Fruit fly (Drosophila melanogaster) whole organism, prepupa: ENCODE results near the gene CG8870.

Experiments used
- CG11294 ChIP-seq: fragments of 200-800 bp; sonication (Bioruptor generic); IDR thresholded peaks from 2 replicates; pipeline ENCODE4 v1.3.6; 2022; ENCODE audit warnings: missing biosample characterization, missing genetic modification characterization
- CG11762 ChIP-seq: fragments of 200-800 bp; sonication (Bioruptor generic); optimal IDR thresholded peaks from 3 replicates; lab custom pipeline; 2016; ENCODE audit warnings: missing biosample characterization, missing genetic modification characterization; ENCODE audit not compliant: insufficient read depth
- CG15336 ChIP-seq: fragments of 200-800 bp; sonication (Bioruptor generic); IDR thresholded peaks from 2 replicates; pipeline ENCODE4 v1.3.6; 2022; ENCODE audit warnings: missing biosample characterization, missing genetic modification characterization
- CG1621 ChIP-seq: fragments of 200-800 bp; sonication (Bioruptor generic); optimal IDR thresholded peaks from 3 replicates; lab custom pipeline; 2018; ENCODE audit warnings: missing biosample characterization, mild to moderate bottlenecking, missing genetic modification characterization
- CG16779 ChIP-seq: fragments of 200-800 bp; sonication (Bioruptor generic); optimal IDR thresholded peaks from 3 replicates; lab custom pipeline; 2017; ENCODE audit warnings: missing biosample characterization, mild to moderate bottlenecking, missing genetic modification characterization
- CG32006 ChIP-seq: fragments of 200-800 bp; sonication (Bioruptor generic); optimal IDR thresholded peaks from 3 replicates; lab custom pipeline; 2017; ENCODE audit warnings: missing biosample characterization, mild to moderate bottlenecking, missing genetic modification characterization
- CG34406 ChIP-seq: fragments of 200-800 bp; sonication (Bioruptor generic); optimal IDR thresholded peaks from 3 replicates; lab custom pipeline; 2016; ENCODE audit warnings: missing biosample characterization, missing genetic modification characterization
- CG4318 ChIP-seq: fragments of 200-800 bp; sonication (Bioruptor generic); optimal IDR thresholded peaks from 3 replicates; lab custom pipeline; 2017; ENCODE audit warnings: missing biosample characterization, mild to moderate bottlenecking, missing genetic modification characterization
- CG6163 ChIP-seq: fragments of 200-800 bp; sonication (Bioruptor generic); IDR thresholded peaks from 3 replicates; pipeline ENCODE4 v1.3.6; 2022; ENCODE audit warnings: missing biosample characterization, missing genetic modification characterization
- CG6792 ChIP-seq: fragments of 200-800 bp; sonication (Bioruptor generic); optimal IDR thresholded peaks from 3 replicates; lab custom pipeline; 2016; ENCODE audit warnings: missing biosample characterization, missing genetic modification characterization
- CG6854 ChIP-seq: fragments of 200-800 bp; sonication (Bioruptor generic); optimal IDR thresholded peaks from 2 replicates; lab custom pipeline; 2017; ENCODE audit warnings: missing biosample characterization, mild to moderate bottlenecking, missing genetic modification characterization
- CG7368 ChIP-seq: fragments of 200-800 bp; sonication (Bioruptor generic); optimal IDR thresholded peaks from 3 replicates; lab custom pipeline; 2016; ENCODE audit warnings: missing biosample characterization, missing genetic modification characterization
- CG8119 ChIP-seq: fragments of 200-800 bp; sonication (Bioruptor generic); IDR thresholded peaks from 3 replicates; pipeline ENCODE4 v1.3.6; 2022; ENCODE audit warnings: missing biosample characterization, missing genetic modification characterization
- CG8632 ChIP-seq: fragments of 200-800 bp; sonication (Bioruptor generic); optimal IDR thresholded peaks from 3 replicates; lab custom pipeline; 2016; ENCODE audit warnings: missing biosample characterization, missing genetic modification characterization
- Eip75B ChIP-seq: fragments of 200-800 bp; sonication (Bioruptor generic); optimal IDR thresholded peaks from 3 replicates; lab custom pipeline; 2016; ENCODE audit warnings: missing biosample characterization, missing genetic modification characterization
- Eip78C ChIP-seq: fragments of 200-800 bp; sonication (Bioruptor generic); peaks from one replicate; lab custom pipeline; 2016; ENCODE audit warnings: missing biosample characterization, missing genetic modification characterization
- Eip93F ChIP-seq: fragments of 200-800 bp; sonication (Bioruptor generic); optimal IDR thresholded peaks from 2 replicates; lab custom pipeline; 2016; ENCODE audit warnings: missing biosample characterization, mild to moderate bottlenecking, missing genetic modification characterization
- Ets21C ChIP-seq: fragments of 200-800 bp; sonication (Bioruptor generic); optimal IDR thresholded peaks from 3 replicates; lab custom pipeline; 2016; ENCODE audit warnings: missing biosample characterization, missing genetic modification characterization
- Gug ChIP-seq: fragments of 200-800 bp; sonication (Bioruptor generic); IDR thresholded peaks from 2 replicates; pipeline ENCODE4 v1.3.6; 2022; ENCODE audit warnings: missing biosample characterization, missing genetic modification characterization
- Lpt ChIP-seq: fragments of 200-800 bp; sonication (Bioruptor generic); optimal IDR thresholded peaks from 3 replicates; lab custom pipeline; 2016; ENCODE audit warnings: missing biosample characterization, missing genetic modification characterization
- Met ChIP-seq: fragments of 200-800 bp; sonication (Bioruptor generic); optimal IDR thresholded peaks from 3 replicates; lab custom pipeline; 2016; ENCODE audit warnings: missing biosample characterization, missing genetic modification characterization
- Smox ChIP-seq: fragments of 200-800 bp; sonication (Bioruptor generic); optimal IDR thresholded peaks from 3 replicates; lab custom pipeline; 2016; ENCODE audit warnings: missing biosample characterization, missing genetic modification characterization
- Sox102F ChIP-seq: fragments of 200-800 bp; sonication (Bioruptor generic); optimal IDR thresholded peaks from 2 replicates; lab custom pipeline; 2016; ENCODE audit warnings: missing biosample characterization, mild to moderate bottlenecking, missing genetic modification characterization
- Sox14 ChIP-seq: fragments of 200-800 bp; sonication (Bioruptor generic); optimal IDR thresholded peaks from 3 replicates; lab custom pipeline; 2016; ENCODE audit warnings: missing biosample characterization, missing genetic modification characterization
- Sox15 ChIP-seq: fragments of 200-800 bp; sonication (Bioruptor generic); optimal IDR thresholded peaks from 3 replicates; lab custom pipeline; 2016; ENCODE audit warnings: missing biosample characterization, missing genetic modification characterization
- achi ChIP-seq: fragments of 200-800 bp; sonication (Bioruptor generic); optimal IDR thresholded peaks from 3 replicates; lab custom pipeline; 2016; ENCODE audit warnings: missing biosample characterization, missing genetic modification characterization
- acj6 ChIP-seq: fragments of 200-800 bp; sonication (Bioruptor generic); optimal IDR thresholded peaks from 3 replicates; lab custom pipeline; 2016; ENCODE audit warnings: missing biosample characterization, missing genetic modification characterization
- cyc ChIP-seq: fragments of 200-800 bp; sonication (Bioruptor generic); optimal IDR thresholded peaks from 3 replicates; lab custom pipeline; 2016; ENCODE audit warnings: missing biosample characterization, missing genetic modification characterization
- dsx ChIP-seq: fragments of 200-800 bp; optimal IDR thresholded peaks from 3 replicates; lab custom pipeline; 2019; ENCODE audit warnings: missing biosample characterization, mild to moderate bottlenecking, missing genetic modification characterization, moderate library complexity; ENCODE audit not compliant: poor library complexity, severe bottlenecking
- esn ChIP-seq: fragments of 200-800 bp; sonication (Bioruptor generic); optimal IDR thresholded peaks from 2 replicates; lab custom pipeline; 2016; ENCODE audit warnings: missing biosample characterization, mild to moderate bottlenecking, missing genetic modification characterization, moderate library complexity
- fkh ChIP-seq: fragments of 200-800 bp; sonication (Bioruptor generic); optimal IDR thresholded peaks from 3 replicates; lab custom pipeline; 2017; ENCODE audit warnings: missing biosample characterization, mild to moderate bottlenecking, missing genetic modification characterization, moderate library complexity
- spab ChIP-seq: fragments of 200-800 bp; sonication (Bioruptor generic); optimal IDR thresholded peaks from 2 replicates; lab custom pipeline; 2017; ENCODE audit warnings: missing biosample characterization, mild to moderate bottlenecking, missing genetic modification characterization, missing genetic modification reagents
- ss ChIP-seq, 2 experiments: fragments of 200-800 bp; sonication (Bioruptor generic); optimal IDR thresholded peaks; 2 replicates in 1 of 2; 3 replicates in 1 of 2; lab custom pipeline; 2017 to 2018; ENCODE audit warnings: mild to moderate bottlenecking in 2 of 2, missing biosample characterization in 2 of 2, missing genetic modification characterization in 2 of 2, moderate library complexity in 1 of 2
- svp ChIP-seq: fragments of 200-800 bp; sonication (Bioruptor generic); peaks from one replicate; lab custom pipeline; 2016; ENCODE audit warnings: missing biosample characterization, missing genetic modification characterization
- topi ChIP-seq: fragments of 200-800 bp; sonication (Bioruptor generic); optimal IDR thresholded peaks from 3 replicates; lab custom pipeline; 2016; ENCODE audit warnings: missing biosample characterization, missing genetic modification characterization
- vri ChIP-seq: fragments of 200-800 bp; sonication (Bioruptor generic); optimal IDR thresholded peaks from 3 replicates; lab custom pipeline; 2016; ENCODE audit warnings: missing biosample characterization, mild to moderate bottlenecking, missing genetic modification characterization

CG8870 gene

DNA sequence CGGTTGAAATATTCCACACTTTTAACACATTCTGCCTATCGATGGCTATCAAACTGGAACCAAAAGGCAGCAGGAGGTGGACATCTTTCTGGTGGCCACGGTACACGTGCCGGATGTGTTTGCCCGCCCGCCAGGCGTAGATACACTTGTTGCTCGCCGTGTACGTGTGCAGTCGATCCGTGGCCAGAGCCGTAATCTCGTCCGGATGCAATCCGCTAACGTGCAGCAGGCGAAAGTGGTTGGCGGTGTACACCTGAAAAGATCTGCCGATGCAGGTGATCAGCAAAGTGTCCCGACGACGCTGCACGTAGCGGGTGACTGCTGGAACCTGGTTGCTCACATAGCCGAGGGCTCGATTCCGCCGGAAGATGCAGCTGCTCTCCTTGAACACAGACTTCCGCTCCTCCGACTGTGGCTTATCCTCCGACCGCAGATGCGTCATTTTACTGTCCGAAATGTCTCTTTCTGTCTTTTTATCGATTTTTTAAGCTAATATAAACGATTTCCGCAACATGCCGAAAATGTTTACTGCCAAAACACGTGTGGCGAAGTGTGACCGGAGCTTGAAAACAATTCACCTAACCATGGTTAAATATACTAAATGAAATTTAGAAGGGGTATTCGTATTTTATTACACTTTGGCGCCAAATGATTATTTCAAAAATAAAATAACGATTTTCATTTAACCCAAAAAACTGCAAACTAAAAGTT is 8.7 kb downstream of the CG8870 start, which contains the start of gene CG9799:
TSS of gene CG9799 (minus strand) at position 550 of the 711 bp plus-strand sequence.
- TF ChIP-seq spab (no peak), esn (GFP tag; lab: Kevin White, UChicago) (peak; percentile 2), CG1621 (tag; lab: Kevin White, UChicago) (peak; percentile 78)
- TF ChIP-seq, all 60 proteins: peak for 2

DNA sequence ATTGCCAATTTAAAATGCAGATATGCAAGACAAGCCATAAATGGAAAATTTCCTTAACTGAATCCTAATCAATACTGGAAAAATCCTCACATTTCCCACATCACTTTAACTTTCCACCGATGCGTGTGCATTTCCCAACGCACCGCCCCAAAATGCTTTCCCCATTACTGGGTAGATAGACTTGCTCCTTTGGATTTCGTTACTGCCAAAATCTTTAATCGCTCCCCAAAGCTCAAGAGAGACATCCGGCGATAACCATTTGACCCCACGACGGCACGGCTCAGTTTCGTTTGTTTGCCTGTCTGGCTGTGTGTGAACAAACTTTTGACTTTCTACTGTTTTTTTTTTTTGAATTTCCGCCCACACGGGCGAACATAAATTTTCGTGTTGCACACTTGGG is 10.8 kb downstream of the CG8870 start:
- TF ChIP-seq CG4318 (GFP tag; lab: Kevin White, UChicago) (no peak), svp (GFP tag; lab: Kevin White, UChicago) (peak; percentile 96)

DNA sequence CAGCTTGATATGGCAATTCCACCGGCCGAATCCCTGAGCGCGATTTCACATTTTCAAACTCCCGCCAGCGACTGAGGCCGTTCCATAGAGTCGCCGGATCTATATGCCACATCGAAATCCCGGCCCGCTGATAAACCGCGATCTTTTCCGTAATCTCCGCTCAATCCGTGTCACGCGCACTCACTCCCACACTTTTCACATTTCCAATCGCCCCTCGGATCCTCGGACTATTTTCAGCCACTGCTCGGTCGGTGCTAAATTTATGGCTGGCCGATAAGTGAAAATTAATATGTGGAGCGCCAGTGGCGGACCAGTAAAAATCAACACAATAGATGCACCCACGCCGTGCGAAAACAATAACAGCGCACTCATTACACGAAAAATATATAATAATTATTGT is 13.4 kb downstream of the CG8870 start:
- TF ChIP-seq svp (GFP tag; lab: Kevin White, UChicago) (peak; percentile 96), ss (GFP tag; optimal IDR thresholded peaks at IDR 0.05; lab: Kevin White, UChicago) (no peak)

DNA sequence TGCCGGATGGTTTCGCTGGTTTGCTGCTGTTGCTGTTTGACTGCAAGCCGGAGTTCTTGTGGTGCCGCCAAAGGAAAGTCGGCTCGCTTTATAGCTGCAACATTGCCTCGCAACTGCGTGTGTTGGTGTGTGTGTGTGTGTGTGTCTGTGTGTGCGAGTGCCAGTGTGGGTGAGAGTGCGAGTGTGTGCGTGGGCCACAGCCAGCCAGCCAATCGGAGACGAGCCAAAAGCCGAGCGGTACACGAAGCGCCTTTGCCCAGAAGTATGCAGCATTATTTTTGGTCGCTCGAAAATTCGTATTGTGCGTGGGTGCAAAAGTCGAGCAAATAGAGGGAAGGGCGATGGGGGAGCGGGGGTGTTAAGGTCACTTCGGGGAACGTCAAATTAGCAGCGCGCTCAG is 15.5 kb downstream of the CG8870 start, which contains the start of gene CCHa2:
TSS of gene CCHa2 (minus strand) at position 65 of the 400 bp plus-strand sequence.
- TF ChIP-seq acj6 (GFP tag; lab: Kevin White, UChicago) (no peak), topi (GFP tag; lab: Kevin White, UChicago) (no peak), CG6792 (GFP tag; lab: Kevin White, UChicago) (no peak), Sox102F (GFP tag; lab: Kevin White, UChicago) (no peak), esn (GFP tag; lab: Kevin White, UChicago) (no peak), CG1621 (tag; lab: Kevin White, UChicago) (no peak), CG6854 (GFP tag; lab: Kevin White, UChicago) (no peak), cyc (no peak), CG8119 (GFP tag; lab: Robert Waterston, UW) (no peak)

DNA sequence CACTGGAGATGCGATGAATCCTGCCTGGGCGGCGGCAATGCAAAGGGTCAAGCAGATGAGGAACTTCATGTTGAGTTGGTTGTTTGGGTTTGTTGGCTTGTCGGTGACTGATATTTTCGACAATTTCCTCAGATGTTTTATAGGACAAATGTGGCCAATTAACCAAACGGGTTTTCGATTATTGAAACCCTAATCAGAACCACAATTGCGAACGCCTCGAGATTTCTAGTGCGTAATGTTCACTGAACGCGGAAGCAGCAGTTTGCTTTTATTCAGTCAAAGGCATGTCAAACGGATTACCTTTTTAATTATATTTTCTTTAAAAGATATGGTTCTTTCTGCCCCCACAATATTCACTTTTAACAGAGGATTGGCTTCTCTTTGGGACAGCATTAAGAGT is 17.4 kb downstream of the CG8870 start, which contains the start of gene CG14374:
TSS of gene CG14374 (minus strand) at position 101 of the 400 bp plus-strand sequence.
- TF ChIP-seq CG7368 (GFP tag; lab: Kevin White, UChicago), result no peak
- TF ChIP-seq Ets21C (GFP tag; lab: Kevin White, UChicago), result no peak
- no peak for TF ChIP-seq CG4318 (GFP tag; lab: Kevin White, UChicago)
- TF ChIP-seq CG11762, result no peak
- no peak for TF ChIP-seq Eip75B (GFP tag; lab: Kevin White, UChicago)
- no peak for TF ChIP-seq spab
- no peak for TF ChIP-seq Met (GFP tag; lab: Kevin White, UChicago)
- no peak for TF ChIP-seq acj6 (GFP tag; lab: Kevin White, UChicago)
- TF ChIP-seq Lpt (GFP tag; lab: Kevin White, UChicago), result no peak
- no peak for TF ChIP-seq dsx (GFP tag; lab: Kevin White, UChicago)
- no peak for TF ChIP-seq Gug (GFP tag; lab: Robert Waterston, UW)
- no peak for TF ChIP-seq achi (GFP tag; lab: Kevin White, UChicago)
- no peak for TF ChIP-seq vri (GFP tag; lab: Kevin White, UChicago)
- TF ChIP-seq CG32006 (GFP tag; lab: Kevin White, UChicago), result no peak
- no peak for TF ChIP-seq CG6163 (GFP tag; lab: Robert Waterston, UW)
- no peak for TF ChIP-seq Smox

DNA sequence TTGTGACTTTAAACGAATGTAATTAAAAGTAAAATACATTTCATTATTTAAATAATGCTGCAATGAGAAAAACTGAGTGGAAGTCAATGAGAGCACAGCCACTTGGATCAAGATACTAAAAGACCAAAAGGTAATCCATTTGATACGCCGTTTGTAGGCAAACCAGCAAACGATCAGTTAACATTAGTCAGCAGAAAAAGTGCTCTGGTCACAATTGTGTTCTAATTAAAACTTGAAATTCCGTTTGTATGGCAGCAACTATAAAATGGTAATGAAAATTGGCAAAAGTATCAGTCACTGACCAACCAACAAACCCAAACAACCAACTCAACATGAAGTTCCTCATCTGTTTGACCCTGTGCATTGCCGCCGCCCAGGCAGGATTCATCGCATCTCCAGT is 17.9 kb downstream of the CG8870 start, which contains the start of gene CG14377:
TSS of gene CG14377 (plus strand) at position 301 of the 400 bp plus-strand sequence.
- TF ChIP-seq CG32006 (GFP tag; lab: Kevin White, UChicago), result no peak
- TF ChIP-seq Eip93F (GFP tag; lab: Kevin White, UChicago), result no peak
- TF ChIP-seq CG34406, result no peak
- no peak for TF ChIP-seq ss (GFP tag; optimal IDR thresholded peaks at IDR 0.05; lab: Kevin White, UChicago)
- no peak for TF ChIP-seq Sox102F (GFP tag; lab: Kevin White, UChicago)
- TF ChIP-seq CG11294 (GFP tag; lab: Robert Waterston, UW), result no peak
- TF ChIP-seq Eip78C (GFP tag; lab: Kevin White, UChicago), result no peak
- TF ChIP-seq acj6 (GFP tag; lab: Kevin White, UChicago), result no peak
- no peak for TF ChIP-seq CG7368 (GFP tag; lab: Kevin White, UChicago)
- no peak for TF ChIP-seq CG8632 (GFP tag; lab: Kevin White, UChicago)
- no peak for TF ChIP-seq fkh
- TF ChIP-seq CG15336 (GFP tag; lab: Robert Waterston, UW), result no peak
- no peak for TF ChIP-seq Sox15 (GFP tag; lab: Kevin White, UChicago)
- no peak for TF ChIP-seq Sox14 (GFP tag; lab: Kevin White, UChicago)
- TF ChIP-seq CG8119 (GFP tag; lab: Robert Waterston, UW), result no peak
- no peak for TF ChIP-seq CG16779 (tag; lab: Kevin White, UChicago)
